Fruit fly (Drosophila melanogaster) whole organism, wandering third instar larva: ENCODE data around the gene AstA-R1.
A peak's percentile ranks its signal among the peaks of the same experiment; 100 is the strongest.

Experiments used
- Abd-B ChIP-seq: fragments of >200 bp; optimal IDR thresholded peaks from 2 replicates; lab custom pipeline; 2017; ENCODE audit warnings: missing biosample characterization, missing genetic modification characterization
- CrebA ChIP-seq: fragments of 200-800 bp; sonication (Bioruptor generic); optimal IDR thresholded peaks from 2 replicates; lab custom pipeline; 2016; ENCODE audit warnings: missing biosample characterization, mild to moderate bottlenecking, missing genetic modification characterization, borderline replicate concordance
- Dfd ChIP-seq: fragments of >200 bp; optimal IDR thresholded peaks from 2 replicates; lab custom pipeline; 2017; ENCODE audit warnings: missing biosample characterization, missing genetic modification characterization
- Dif ChIP-seq: fragments of 200-275, 200-300 bp; sonication (Bioruptor generic); optimal IDR thresholded peaks from 2 replicates; lab custom pipeline; 2018; ENCODE audit warnings: missing biosample characterization, missing genetic modification characterization; ENCODE audit not compliant: partially characterized antibody
- GATAd ChIP-seq: sonication (Bioruptor generic); optimal IDR thresholded peaks from 2 replicates; lab custom pipeline; 2016; ENCODE audit warnings: missing biosample characterization, missing genetic modification characterization
- HLH106 ChIP-seq: fragments of 200-800 bp; optimal IDR thresholded peaks from 3 replicates; lab custom pipeline; 2019; ENCODE audit warnings: missing biosample characterization, mild to moderate bottlenecking, missing genetic modification characterization, moderate library complexity
- Hnf4 ChIP-seq: fragments of 200-800 bp; sonication (Bioruptor generic); optimal IDR thresholded peaks from 2 replicates; lab custom pipeline; 2016; ENCODE audit warnings: missing biosample characterization, mild to moderate bottlenecking, missing genetic modification characterization
- Hr78 ChIP-seq: fragments of >200 bp; optimal IDR thresholded peaks from 2 replicates; lab custom pipeline; 2017; ENCODE audit warnings: missing biosample characterization, missing genetic modification characterization
- Hr83 ChIP-seq: fragments of 200-300 bp; sonication (Bioruptor generic); optimal IDR thresholded peaks from 2 replicates; lab custom pipeline; 2016; ENCODE audit warnings: missing biosample characterization, mild to moderate bottlenecking, missing genetic modification characterization, moderate library complexity; ENCODE audit not compliant: poor library complexity, severe bottlenecking
- Jra ChIP-seq: sonication (Bioruptor generic); optimal IDR thresholded peaks from 2 replicates; lab custom pipeline; 2016; ENCODE audit warnings: missing biosample characterization, missing genetic modification characterization
- Mio ChIP-seq: sonication (Bioruptor generic); optimal IDR thresholded peaks from 2 replicates; lab custom pipeline; 2016; ENCODE audit warnings: missing biosample characterization, missing genetic modification characterization
- Myc ChIP-seq: fragments of >200 bp; optimal IDR thresholded peaks from 2 replicates; lab custom pipeline; 2017
- N ChIP-seq: fragments of >200 bp; optimal IDR thresholded peaks from 2 replicates; lab custom pipeline; 2018; ENCODE audit warnings: missing biosample characterization, missing external identifiers, missing genetic modification characterization
- OdsH ChIP-seq: fragments of 200-800 bp; sonication (Bioruptor generic); optimal IDR thresholded peaks from 2 replicates; lab custom pipeline; 2016; ENCODE audit warnings: missing biosample characterization, mild to moderate bottlenecking, missing genetic modification characterization
- Rel ChIP-seq, 2 experiments: fragments of 200-800 bp; sonication (Bioruptor generic) in 1 of 2; optimal IDR thresholded peaks; 2 replicates in 1 of 2; 3 replicates in 1 of 2; lab custom pipeline; 2016 to 2019; ENCODE audit warnings: mild to moderate bottlenecking in 2 of 2, missing biosample characterization in 2 of 2, missing genetic modification characterization in 2 of 2, moderate library complexity in 1 of 2
- Sp1 ChIP-seq: fragments of 200-800 bp; sonication (Bioruptor generic); optimal IDR thresholded peaks from 3 replicates; lab custom pipeline; 2019; ENCODE audit warnings: missing biosample characterization, mild to moderate bottlenecking, missing genetic modification characterization, moderate library complexity
- Vsx2 ChIP-seq: fragments of 200-300, 225-300 bp; sonication (Bioruptor generic); optimal IDR thresholded peaks from 2 replicates; lab custom pipeline; 2018; ENCODE audit warnings: missing biosample characterization, missing genetic modification characterization; ENCODE audit not compliant: partially characterized antibody
- br ChIP-seq: fragments of 200-800 bp; sonication (Bioruptor generic); optimal IDR thresholded peaks from 2 replicates; lab custom pipeline; 2016; ENCODE audit warnings: missing biosample characterization, missing genetic modification characterization
- brk ChIP-seq: fragments of 200-800 bp; sonication (Bioruptor generic); optimal IDR thresholded peaks from 2 replicates; lab custom pipeline; 2016; ENCODE audit warnings: missing biosample characterization, mild to moderate bottlenecking, missing genetic modification characterization
- dmrt93B ChIP-seq: fragments of 200-800 bp; sonication (Bioruptor generic); optimal IDR thresholded peaks from 2 replicates; lab custom pipeline; 2018; ENCODE audit warnings: missing biosample characterization, mild to moderate bottlenecking, missing genetic modification characterization
- ey ChIP-seq: fragments of 200-800 bp; sonication (Bioruptor generic); optimal IDR thresholded peaks from 2 replicates; lab custom pipeline; 2016; ENCODE audit warnings: missing biosample characterization, missing genetic modification characterization
- foxo ChIP-seq, 2 experiments: fragments of 200-800 bp; sonication (Bioruptor generic); optimal IDR thresholded peaks; 2 replicates in 1 of 2; 3 replicates in 1 of 2; lab custom pipeline; 2016 to 2017; ENCODE audit warnings: missing biosample characterization in 2 of 2, missing genetic modification characterization in 2 of 2
- h ChIP-seq: fragments of 200-800 bp; sonication (Bioruptor generic); optimal IDR thresholded peaks from 3 replicates; lab custom pipeline; 2016; ENCODE audit warnings: missing biosample characterization, mild to moderate bottlenecking, missing genetic modification characterization
- jim ChIP-seq: fragments of 175-275, 200-325 bp; sonication (Bioruptor generic); optimal IDR thresholded peaks from 2 replicates; lab custom pipeline; 2016; ENCODE audit warnings: missing biosample characterization, mild to moderate bottlenecking, missing genetic modification characterization
- lola ChIP-seq: fragments of >200 bp; optimal IDR thresholded peaks from 2 replicates; lab custom pipeline; 2017; ENCODE audit warnings: missing biosample characterization, missing genetic modification characterization
- pan ChIP-seq: fragments of >200 bp; optimal IDR thresholded peaks from 2 replicates; lab custom pipeline; 2017
- psq ChIP-seq: fragments of 200-800 bp; sonication (Bioruptor generic); optimal IDR thresholded peaks from 3 replicates; lab custom pipeline; 2017; ENCODE audit warnings: missing biosample characterization, mild to moderate bottlenecking, missing genetic modification characterization, moderate library complexity
- rgr ChIP-seq: fragments of 200-800 bp; sonication (Bioruptor generic); optimal IDR thresholded peaks from 3 replicates; lab custom pipeline; 2016; ENCODE audit warnings: missing biosample characterization, mild to moderate bottlenecking, missing genetic modification characterization
- sage ChIP-seq: fragments of 200-800 bp; sonication (Bioruptor generic); optimal IDR thresholded peaks from 2 replicates; lab custom pipeline; 2016; ENCODE audit warnings: missing biosample characterization, mild to moderate bottlenecking, missing genetic modification characterization
- sv ChIP-seq: fragments of 200-800 bp; sonication (Bioruptor generic); optimal IDR thresholded peaks from 3 replicates; lab custom pipeline; 2016; ENCODE audit warnings: missing biosample characterization, missing genetic modification characterization
- tai ChIP-seq: sonication (Bioruptor generic); optimal IDR thresholded peaks from 2 replicates; lab custom pipeline; 2016; ENCODE audit warnings: missing biosample characterization, missing genetic modification characterization

The AstA-R1 gene

dm6 chrX:3548568-3548967 is 25.8 kb upstream of the AstA-R1 start:
- TF ChIP-seq foxo (GFP tag; optimal IDR thresholded peaks at IDR 0.05; lab: Kevin White, UChicago): no peak
- no peak for TF ChIP-seq pan (lab: Kevin White, UChicago)
- TF ChIP-seq CrebA: no peak
- TF ChIP-seq GATAd: no peak
- no peak for TF ChIP-seq ey (GFP tag; lab: Kevin White, UChicago)
- TF ChIP-seq h (GFP tag; lab: Kevin White, UChicago): no peak
- TF ChIP-seq Hnf4 (GFP tag; lab: Kevin White, UChicago): no peak
- TF ChIP-seq rgr (GFP tag; lab: Kevin White, UChicago): no peak
- no peak for TF ChIP-seq Rel (GFP tag; optimal IDR thresholded peaks at IDR 0.05; lab: Kevin White, UChicago)
- TF ChIP-seq Rel (tag; optimal IDR thresholded peaks at IDR 0.05; lab: Kevin White, UChicago): no peak
- no peak for TF ChIP-seq dmrt93B
- TF ChIP-seq Hr78 (GFP tag; lab: Kevin White, UChicago): no peak
- no peak for TF ChIP-seq Mio
- no peak for TF ChIP-seq HLH106 (tag; lab: Kevin White, UChicago)
- TF ChIP-seq brk (GFP tag; lab: Kevin White, UChicago): no peak

dm6 chrX:3549275-3549674 is 25.1 kb upstream of the AstA-R1 start:
- TF ChIP-seq Hnf4 (GFP tag; lab: Kevin White, UChicago) (no peak), lola (GFP tag; lab: Kevin White, UChicago) (no peak), jim (GFP tag; lab: Kevin White, UChicago) (no peak), br (no peak), ey (GFP tag; lab: Kevin White, UChicago) (no peak), Vsx2 (GFP tag; lab: Kevin White, UChicago) (no peak)

- no peak for TF ChIP-seq jim (GFP tag; lab: Kevin White, UChicago)
- TF ChIP-seq Dfd (GFP tag; lab: Kevin White, UChicago): peak; percentile 65
Measured at dm6 chrX:3555190-3555849, 19.0 kb upstream of the AstA-R1 start.

dm6 chrX:3557512-3557911 is 16.8 kb upstream of the AstA-R1 start, which contains the start of gene ppk8:
Gene ppk8, plus strand, starts transcription at chrX:3557812.
- no peak for TF ChIP-seq N (GFP tag; lab: Kevin White, UChicago)
- TF ChIP-seq ey (GFP tag; lab: Kevin White, UChicago): no peak
- no peak for TF ChIP-seq sage (GFP tag; lab: Kevin White, UChicago)
- TF ChIP-seq pan (lab: Kevin White, UChicago): no peak
- TF ChIP-seq sv (GFP tag; lab: Kevin White, UChicago): no peak
- TF ChIP-seq br: no peak
- TF ChIP-seq Dif: no peak
- no peak for TF ChIP-seq OdsH (GFP tag; lab: Kevin White, UChicago)
- TF ChIP-seq Abd-B (GFP tag; lab: Kevin White, UChicago): no peak
- no peak for TF ChIP-seq Sp1 (GFP tag; lab: Kevin White, UChicago)
- no peak for TF ChIP-seq CrebA
- TF ChIP-seq psq: no peak
- TF ChIP-seq tai (GFP tag; lab: Kevin White, UChicago): no peak
- no peak for TF ChIP-seq Mio
- TF ChIP-seq Hnf4 (GFP tag; lab: Kevin White, UChicago): no peak
- TF ChIP-seq Rel (GFP tag; optimal IDR thresholded peaks at IDR 0.05; lab: Kevin White, UChicago): no peak
- TF ChIP-seq Rel (tag; optimal IDR thresholded peaks at IDR 0.05; lab: Kevin White, UChicago): no peak
- TF ChIP-seq, all 38 proteins: peak for 0

dm6 chrX:3558372-3558771 is 16.0 kb upstream of the AstA-R1 start:
- TF ChIP-seq Dfd (GFP tag; lab: Kevin White, UChicago) (peak; percentile 85), jim (GFP tag; lab: Kevin White, UChicago) (no peak)

dm6 chrX:3570249-3570648 is 4.1 kb upstream of the AstA-R1 start:
- peak; percentile 68 for TF ChIP-seq N (GFP tag; lab: Kevin White, UChicago)
- no peak for TF ChIP-seq Dfd (GFP tag; lab: Kevin White, UChicago)
- no peak for TF ChIP-seq Jra
- TF ChIP-seq Hr83 (GFP tag; lab: Kevin White, UChicago): no peak
- peak; percentile 30 for TF ChIP-seq Vsx2 (GFP tag; lab: Kevin White, UChicago)
- peak; percentile 78 for TF ChIP-seq Myc (lab: Kevin White, UChicago)
